Fruit fly (Drosophila melanogaster) whole organism, embryonic: ENCODE results near the gene CG13409.
A peak's percentile ranks its signal among the peaks of the same experiment; 100 is the strongest.

Experiments
- ATbp ChIP-seq: fragments of 200-800 bp; sonication (Bioruptor generic); optimal IDR thresholded peaks from 2 replicates; lab custom pipeline; 2017; ENCODE audit warnings: missing biosample characterization, mild to moderate bottlenecking, missing genetic modification characterization, missing genetic modification reagents
- Aef1 ChIP-seq: fragments of 200-800 bp; sonication (Bioruptor generic); IDR thresholded peaks from 3 replicates; pipeline ENCODE4 v1.3.6; 2022; ENCODE audit warnings: missing biosample characterization, missing genetic modification characterization
- Bdp1 ChIP-seq: fragments of 200-800 bp; sonication (Bioruptor generic); optimal IDR thresholded peaks from 3 replicates; lab custom pipeline; 2016; ENCODE audit warnings: missing biosample characterization, missing genetic modification characterization
- Blimp-1 ChIP-seq: fragments of 200-800 bp; sonication (Bioruptor generic); optimal IDR thresholded peaks from 3 replicates; lab custom pipeline; 2018; ENCODE audit warnings: missing biosample characterization, missing genetic modification characterization, mild to moderate bottlenecking, moderate library complexity, missing genetic modification reagents
- CG11504 ChIP-seq: fragments of 200-800 bp; sonication (Bioruptor generic); optimal IDR thresholded peaks from 3 replicates; lab custom pipeline; 2019; ENCODE audit warnings: missing biosample characterization, mild to moderate bottlenecking, missing genetic modification characterization, moderate library complexity
- CG12071 ChIP-seq: fragments of 200-800 bp; sonication (Bioruptor generic); optimal IDR thresholded peaks from 3 replicates; lab custom pipeline; 2018; ENCODE audit warnings: missing biosample characterization, mild to moderate bottlenecking, missing genetic modification characterization
- CG12744 ChIP-seq: fragments of 200-800 bp; sonication (Bioruptor generic); optimal IDR thresholded peaks from 2 replicates; lab custom pipeline; 2016; ENCODE audit warnings: missing biosample characterization, missing genetic modification characterization
- CG13287 ChIP-seq: fragments of 200-800 bp; sonication (Bioruptor generic); IDR thresholded peaks from 2 replicates; pipeline ENCODE4 v1.3.6; 2022; ENCODE audit warnings: missing biosample characterization, missing genetic modification characterization; ENCODE audit not compliant: partially characterized antibody
- CG14710 ChIP-seq: fragments of 200-800 bp; sonication (Bioruptor generic); optimal IDR thresholded peaks from 3 replicates; lab custom pipeline; 2019; ENCODE audit warnings: missing biosample characterization, mild to moderate bottlenecking, missing genetic modification characterization, moderate library complexity
- CG16779 ChIP-seq: fragments of 200-800 bp; sonication (Bioruptor generic); IDR thresholded peaks from 2 replicates; pipeline ENCODE4 v1.3.6; 2022; ENCODE audit warnings: missing biosample characterization, missing genetic modification characterization
- CG17568 ChIP-seq: fragments of 200-800 bp; sonication (Bioruptor generic); optimal IDR thresholded peaks from 2 replicates; lab custom pipeline; 2018; ENCODE audit warnings: missing biosample characterization, mild to moderate bottlenecking, missing genetic modification characterization, moderate library complexity
- CG34224 ChIP-seq: fragments of 200-800 bp; sonication (Bioruptor generic); IDR thresholded peaks from 3 replicates; pipeline ENCODE4 v1.3.6; 2022; ENCODE audit warnings: missing biosample characterization, missing genetic modification characterization; ENCODE audit not compliant: partially characterized antibody
- CG34422 ChIP-seq: fragments of 200-800 bp; sonication (Bioruptor generic); IDR thresholded peaks from 3 replicates; pipeline ENCODE4 v1.3.6; 2022; ENCODE audit warnings: missing biosample characterization, missing genetic modification characterization
- CG7372 ChIP-seq: fragments of 200-800 bp; sonication (Bioruptor generic); IDR thresholded peaks from 2 replicates; pipeline ENCODE4 v1.3.6; 2022; ENCODE audit warnings: missing biosample characterization, missing genetic modification characterization
- CHES-1-like ChIP-seq: fragments of 200-800 bp; sonication (Bioruptor generic); optimal IDR thresholded peaks from 2 replicates; lab custom pipeline; 2016; ENCODE audit warnings: missing biosample characterization, missing genetic modification characterization
- Dref ChIP-seq: fragments of 200-800 bp; sonication (Bioruptor generic); IDR thresholded peaks from 2 replicates; pipeline ENCODE4 v1.3.6; 2022; ENCODE audit warnings: missing biosample characterization, missing genetic modification characterization
- Hr39 ChIP-seq: fragments of >200 bp; optimal IDR thresholded peaks from 2 replicates; lab custom pipeline; 2017
- MESR4 ChIP-seq: fragments of 200-800 bp; sonication (Bioruptor generic); optimal IDR thresholded peaks from 2 replicates; lab custom pipeline; 2018; ENCODE audit warnings: missing biosample characterization, mild to moderate bottlenecking, missing genetic modification characterization, moderate library complexity
- Myb ChIP-seq: fragments of 200-800 bp; sonication (Bioruptor generic); optimal IDR thresholded peaks from 2 replicates; lab custom pipeline; 2016; ENCODE audit warnings: missing biosample characterization, missing genetic modification characterization
- NK7.1 ChIP-seq: fragments of 200-800 bp; sonication (Bioruptor generic); optimal IDR thresholded peaks from 3 replicates; lab custom pipeline; 2016; ENCODE audit warnings: missing biosample characterization, missing genetic modification characterization
- Pdp1 ChIP-seq, 2 experiments: fragments of 200-800 bp; sonication (Bioruptor generic); optimal IDR thresholded peaks; 3 replicates each; lab custom pipeline; 2016; ENCODE audit warnings: missing biosample characterization in 2 of 2, missing genetic modification characterization in 2 of 2, mild to moderate bottlenecking in 1 of 2, moderate library complexity in 1 of 2
- Poxn ChIP-seq: fragments of 200-800 bp; sonication (Bioruptor generic); IDR thresholded peaks from 2 replicates; pipeline ENCODE4 v1.3.6; 2022; ENCODE audit warnings: missing biosample characterization, missing genetic modification characterization
- Sox100B ChIP-seq: fragments of 200-800 bp; sonication (Bioruptor generic); optimal IDR thresholded peaks from 3 replicates; lab custom pipeline; 2018; ENCODE audit warnings: missing biosample characterization, mild to moderate bottlenecking, missing genetic modification characterization
- Sry-β ChIP-seq: fragments of 200-800 bp; sonication (Bioruptor generic); optimal IDR thresholded peaks from 2 replicates; lab custom pipeline; 2018; ENCODE audit warnings: missing biosample characterization, mild to moderate bottlenecking, missing genetic modification characterization, moderate library complexity
- Stat92E ChIP-seq, 3 experiments: fragments of >200 bp in 2 of 3; fragments of 200-800 bp in 1 of 3; sonication (Bioruptor generic) in 1 of 3; optimal IDR thresholded peaks; 2 replicates each; lab custom pipeline; 2017 to 2019; ENCODE audit warnings: missing biosample characterization in 3 of 3, missing genetic modification characterization in 3 of 3, mild to moderate bottlenecking in 1 of 3, moderate library complexity in 1 of 3
- Xrp1 ChIP-seq: fragments of 200-800 bp; sonication (Bioruptor generic); IDR thresholded peaks from 2 replicates; pipeline ENCODE4 v1.3.6; 2022; ENCODE audit warnings: missing biosample characterization, missing genetic modification characterization
- YL-1 ChIP-seq: fragments of 200-800 bp; sonication (Bioruptor generic); optimal IDR thresholded peaks from 3 replicates; lab custom pipeline; 2017; ENCODE audit warnings: missing biosample characterization, mild to moderate bottlenecking, missing genetic modification characterization
- btn ChIP-seq: fragments of 200-800 bp; sonication (Bioruptor generic); optimal IDR thresholded peaks from 2 replicates; lab custom pipeline; 2016; ENCODE audit warnings: missing biosample characterization, missing genetic modification characterization
- cato ChIP-seq: fragments of 200-800 bp; sonication (Bioruptor generic); optimal IDR thresholded peaks from 2 replicates; lab custom pipeline; 2016; ENCODE audit warnings: missing biosample characterization, missing genetic modification characterization, borderline replicate concordance
- chn ChIP-seq: fragments of 200-800 bp; sonication (Bioruptor generic); optimal IDR thresholded peaks from 2 replicates; lab custom pipeline; 2016; ENCODE audit warnings: missing biosample characterization, missing genetic modification characterization
- crp ChIP-seq, 2 experiments: fragments of 200-800 bp; sonication (Bioruptor generic); optimal IDR thresholded peaks; 2 replicates in 1 of 2; 3 replicates in 1 of 2; lab custom pipeline; 2017; ENCODE audit warnings: missing biosample characterization in 2 of 2, missing genetic modification characterization in 2 of 2, mild to moderate bottlenecking in 1 of 2, moderate library complexity in 1 of 2
- dati ChIP-seq: fragments of 200-800 bp; sonication (Bioruptor generic); IDR thresholded peaks from 2 replicates; pipeline ENCODE4 v1.3.6; 2022; ENCODE audit warnings: missing biosample characterization, missing genetic modification characterization
- dmrt99B ChIP-seq: fragments of 200-800 bp; sonication (Bioruptor generic); optimal IDR thresholded peaks from 2 replicates; lab custom pipeline; 2018; ENCODE audit warnings: missing biosample characterization, mild to moderate bottlenecking, missing genetic modification characterization, moderate library complexity
- ftz-f1 ChIP-seq: fragments of 200-800 bp; sonication (Bioruptor generic); optimal IDR thresholded peaks from 2 replicates; lab custom pipeline; 2016; ENCODE audit warnings: missing biosample characterization, missing genetic modification characterization
- hb ChIP-seq: fragments of 200-800 bp; sonication (Bioruptor generic); IDR thresholded peaks from 3 replicates; pipeline ENCODE4 v1.3.6; 2022; ENCODE audit warnings: missing biosample characterization, missing genetic modification characterization; ENCODE audit not compliant: partially characterized antibody
- hbn ChIP-seq: fragments of 200-800 bp; sonication (Bioruptor generic); IDR thresholded peaks from 2 replicates; pipeline ENCODE4 v1.3.6; 2022; ENCODE audit warnings: missing biosample characterization, missing genetic modification characterization; ENCODE audit not compliant: partially characterized antibody
- jigr1 ChIP-seq: fragments of 200-800 bp; sonication (Bioruptor generic); IDR thresholded peaks from 3 replicates; pipeline ENCODE4 v1.3.6; 2022; ENCODE audit warnings: missing biosample characterization, missing genetic modification characterization
- kni ChIP-seq: fragments of 200-800 bp; sonication (Bioruptor generic); optimal IDR thresholded peaks from 3 replicates; lab custom pipeline; 2017; ENCODE audit warnings: mild to moderate bottlenecking, missing biosample characterization, missing genetic modification reagents, missing genetic modification characterization
- lola ChIP-seq, 3 experiments: fragments of >200 bp in 2 of 3; fragments of 200-800 bp in 1 of 3; sonication (Bioruptor generic) in 1 of 3; optimal IDR thresholded peaks; 2 replicates each; lab custom pipeline; 2017 to 2019; ENCODE audit warnings: missing biosample characterization in 3 of 3, missing genetic modification characterization in 3 of 3, mild to moderate bottlenecking in 1 of 3, moderate library complexity in 1 of 3
- mld ChIP-seq: fragments of 200-800 bp; sonication (Bioruptor generic); IDR thresholded peaks from 3 replicates; pipeline ENCODE4 v1.3.6; 2022; ENCODE audit warnings: missing biosample characterization, missing genetic modification characterization; ENCODE audit not compliant: partially characterized antibody
- nau ChIP-seq: fragments of 200-800 bp; sonication (Bioruptor generic); optimal IDR thresholded peaks from 3 replicates; lab custom pipeline; 2017; ENCODE audit warnings: missing biosample characterization, mild to moderate bottlenecking, missing genetic modification characterization, missing genetic modification reagents
- odd ChIP-seq: fragments of 200-800 bp; sonication (Bioruptor generic); optimal IDR thresholded peaks from 2 replicates; lab custom pipeline; 2017; ENCODE audit warnings: missing biosample characterization, mild to moderate bottlenecking, missing genetic modification characterization
- phol ChIP-seq: fragments of 200-800 bp; sonication (Bioruptor generic); optimal IDR thresholded peaks from 3 replicates; lab custom pipeline; 2018; ENCODE audit warnings: missing biosample characterization, mild to moderate bottlenecking, missing genetic modification characterization, moderate library complexity
- sima ChIP-seq: fragments of 200-800 bp; sonication (Bioruptor generic); optimal IDR thresholded peaks from 2 replicates; lab custom pipeline; 2016; ENCODE audit warnings: missing biosample characterization, missing genetic modification characterization
- ttk ChIP-seq: fragments of 200-800 bp; sonication (Bioruptor generic); IDR thresholded peaks from 2 replicates; pipeline ENCODE4 v2.1.2; 2022; ENCODE audit warnings: missing biosample characterization, missing genetic modification characterization
- zf30C ChIP-seq: fragments of 200-800 bp; sonication (Bioruptor generic); optimal IDR thresholded peaks from 3 replicates; lab custom pipeline; 2018; ENCODE audit warnings: missing biosample characterization, mild to moderate bottlenecking, missing genetic modification characterization

Gene CG13409

DNA sequence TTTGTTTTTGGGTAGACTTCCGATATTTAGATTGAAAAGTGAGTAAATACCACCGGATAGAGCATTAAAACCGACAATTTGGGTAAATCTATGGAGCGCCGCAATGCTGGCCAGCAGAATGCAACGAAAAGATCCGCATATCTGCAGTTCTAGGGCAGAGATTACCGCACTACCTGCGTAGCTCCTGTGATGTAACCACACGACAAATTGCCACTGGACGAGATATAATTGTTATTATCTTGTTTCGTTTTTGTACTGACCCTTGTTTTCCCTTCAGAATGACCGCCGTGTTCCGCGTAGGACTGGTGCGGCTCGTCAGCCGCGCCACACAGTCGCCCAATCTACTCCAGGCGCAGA, 4.0 kb downstream of the CG13409 start:
- 0 out of 3 replicates have a peak, but pooled peaks have one; percentile 7 for TF ChIP-seq CG34224 (GFP tag; lab: Robert Waterston, UW)
- peak; percentile 3 for TF ChIP-seq CG14710 (tag; lab: Kevin White, UChicago)
- TF ChIP-seq MESR4 (GFP tag; lab: Kevin White, UChicago), result peak; percentile 73
- 0 out of 2 replicates have a peak, but pooled peaks have one; percentile 2 for TF ChIP-seq CG13287
- TF ChIP-seq hbn (GFP tag; lab: Robert Waterston, UW), result no peak
- no peak for TF ChIP-seq sima (GFP tag; lab: Kevin White, UChicago)
- no peak for TF ChIP-seq lola (GFP tag; optimal IDR thresholded peaks at IDR 0.05; lab: Kevin White, UChicago)
- no peak for TF ChIP-seq Bdp1 (GFP tag; lab: Kevin White, UChicago)
- TF ChIP-seq jigr1 (GFP tag; lab: Robert Waterston, UW), result no peak; the same call in 2 of the 3 replicates
- TF ChIP-seq Myb, result no peak
- no peak for TF ChIP-seq Dref
- no peak for TF ChIP-seq Stat92E (GFP tag; optimal IDR thresholded peaks at IDR 0.05; lab: Kevin White, UChicago)
- peak in 1 of 2 experiments; percentile 97 for TF ChIP-seq Pdp1 (GFP tag; optimal IDR thresholded peaks at IDR 0.05; lab: Kevin White, UChicago)
- TF ChIP-seq YL-1, result peak; percentile 26
- no peak for TF ChIP-seq CHES-1-like (GFP tag; lab: Kevin White, UChicago)
- 0 out of 3 replicates have a peak, but pooled peaks have one; percentile 37 for TF ChIP-seq mld (GFP tag; lab: Robert Waterston, UW)
- TF ChIP-seq Aef1 (GFP tag; lab: Robert Waterston, UW), result no peak
- TF ChIP-seq CG16779 (GFP tag; lab: Robert Waterston, UW), result no peak

DNA sequence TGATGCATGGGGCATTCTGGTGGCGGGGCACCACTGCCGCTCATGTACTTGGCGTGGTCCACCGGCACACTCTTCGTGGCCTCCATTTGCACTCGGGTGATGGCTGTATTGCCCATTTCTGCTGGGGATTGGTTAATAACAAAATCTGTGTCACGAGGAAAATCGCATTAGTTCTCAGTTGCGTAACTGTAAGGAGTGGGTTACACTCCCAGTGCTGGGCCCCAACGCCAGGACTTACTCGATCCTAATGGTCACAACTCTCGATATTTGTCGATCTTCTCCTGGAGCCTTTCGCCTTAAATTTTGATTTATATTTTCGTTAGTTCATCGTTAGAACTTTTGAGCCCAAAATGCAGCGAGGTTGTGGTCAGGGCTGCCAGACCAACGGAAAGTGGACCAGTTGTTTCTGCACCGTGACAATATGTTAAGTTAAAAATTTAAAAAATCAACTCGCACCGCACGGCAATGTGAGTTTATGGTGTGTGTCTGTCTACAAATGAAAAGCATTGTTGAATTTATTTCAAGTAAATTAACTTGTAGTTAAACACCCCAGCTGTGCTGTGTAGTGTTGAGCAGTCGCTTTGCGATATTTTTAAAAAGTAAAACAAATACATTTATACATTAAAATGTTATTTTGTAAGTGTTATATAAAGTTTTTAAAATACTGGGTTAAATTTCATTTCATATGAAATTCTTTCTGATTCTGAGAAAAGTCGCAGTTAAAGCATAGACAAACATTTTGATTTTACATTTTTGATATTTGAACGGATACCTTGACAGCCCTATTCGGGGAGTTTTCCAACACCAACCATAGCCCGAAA, 4.6 kb downstream of the CG13409 start, which contains the start of the genes Cchl and ND-42:
TSS of gene Cchl (minus strand) at position 559 of the 821 bp plus-strand sequence.
TSS of gene ND-42 (plus strand) at position 788 of the 821 bp plus-strand sequence.
- TF ChIP-seq dmrt99B (no peak), crp (GFP tag; optimal IDR thresholded peaks at IDR 0.05; lab: Kevin White, UChicago) (peak; percentile 9 to 82), btn (no peak), Hr39 (lab: Kevin White, UChicago) (no peak), phol (tag; lab: Kevin White, UChicago) (peak; percentile 83), CG17568 (no peak), odd (no peak), cato (GFP tag; lab: Kevin White, UChicago) (peak; percentile 66), Poxn (0 out of 2 replicates have a peak, but pooled peaks have one; percentile 3), nau (GFP tag; lab: Kevin White, UChicago) (no peak), hb (no peak), ftz-f1 (GFP tag; lab: Kevin White, UChicago) (peak; percentile 54), Xrp1 (GFP tag; lab: Robert Waterston, UW) (peak; percentile 76), ttk (GFP tag; lab: Robert Waterston, UW) (peak; percentile 50; the same call in 1 of the 2 replicates), dati (no peak), chn (GFP tag; lab: Kevin White, UChicago) (peak; percentile 81), zf30C (GFP tag; lab: Kevin White, UChicago) (no peak), CG11504 (tag; lab: Kevin White, UChicago) (peak; percentile 84), CG7372 (GFP tag; lab: Robert Waterston, UW) (peak; percentile 62; the same call in 1 of the 2 replicates), Sox100B (no peak), CG34224 (GFP tag; lab: Robert Waterston, UW) (peak; percentile 59; the same call in 2 of the 3 replicates), ATbp (no peak), CG12744 (GFP tag; lab: Kevin White, UChicago) (no peak), CG12071 (GFP tag; lab: Kevin White, UChicago) (no peak), kni (GFP tag; lab: Kevin White, UChicago) (peak; percentile 88), CG34422 (GFP tag; lab: Robert Waterston, UW) (no peak; the same call in none of the 3 replicates), Blimp-1 (GFP tag; lab: Kevin White, UChicago) (no peak), NK7.1 (GFP tag; lab: Kevin White, UChicago) (peak; percentile 40), Sry-β (GFP tag; lab: Kevin White, UChicago) (peak; percentile 65)
